Worm (Caenorhabditis elegans): Measurements from ENCODE around the gene R05H10.7.

R05H10.7 gene

ce11 chrII:14832055-14832454, 23.3 kb upstream of the R05H10.7 start:
- TF ChIP-seq ces-1 (GFP tag; optimal IDR thresholded peaks at IDR 0.05) (no peak), nhr-237 (tag; optimal IDR thresholded peaks at IDR 0.05) (no peak), nhr-76 (tag; optimal IDR thresholded peaks at IDR 0.05) (no peak), elt-1 (tag; optimal IDR thresholded peaks at IDR 0.05; ENCODE audit: borderline replicate concordance, insufficient read depth) (no peak), flh-1 (GFP tag; optimal IDR thresholded peaks at IDR 0.05) (no peak), zip-8 (tag; optimal IDR thresholded peaks at IDR 0.05) (no peak)

- TF ChIP-seq mls-2 (tag; optimal IDR thresholded peaks at IDR 0.05) (no peak), ces-1 (GFP tag; optimal IDR thresholded peaks at IDR 0.05) (no peak), hlh-1 (tag; optimal IDR thresholded peaks at IDR 0.05) (no peak), nhr-28 (tag; optimal IDR thresholded peaks at IDR 0.05) (no peak), unc-39 (tag; optimal IDR thresholded peaks at IDR 0.05) (no peak), drap-1 (GFP tag; optimal IDR thresholded peaks at IDR 0.05) (no peak), blmp-1 (tag; optimal IDR thresholded peaks at IDR 0.05) (no peak), ceh-83 (GFP tag; optimal IDR thresholded peaks at IDR 0.05) (no peak), sem-2 (GFP tag; optimal IDR thresholded peaks at IDR 0.05) (no peak), flh-1 (GFP tag; optimal IDR thresholded peaks at IDR 0.05) (no peak), nhr-12 (tag; optimal IDR thresholded peaks at IDR 0.05) (no peak), zip-8 (tag; optimal IDR thresholded peaks at IDR 0.05) (no peak), nhr-76 (tag; optimal IDR thresholded peaks at IDR 0.05) (no peak), unc-62 (GFP tag; optimal IDR thresholded peaks at IDR 0.05) (no peak), nhr-2 (tag; optimal IDR thresholded peaks at IDR 0.05) (no peak), ceh-43 (GFP tag; optimal IDR thresholded peaks at IDR 0.05) (no peak)
Observed at ce11 chrII:14838596-14839215, 16.6 kb upstream of the R05H10.7 start.

- TF ChIP-seq lsy-2 (tag; optimal IDR thresholded peaks at IDR 0.05) (no peak), ceh-39 (tag; optimal IDR thresholded peaks at IDR 0.05) (no peak), snpc-4 (tag; optimal IDR thresholded peaks at IDR 0.05) (no peak), ham-2 (GFP tag; optimal IDR thresholded peaks at IDR 0.05) (no peak), mls-2 (tag; optimal IDR thresholded peaks at IDR 0.05) (no peak), ceh-83 (GFP tag; optimal IDR thresholded peaks at IDR 0.05) (no peak), mab-5 (tag; optimal IDR thresholded peaks at IDR 0.05) (no peak), nhr-2 (tag; optimal IDR thresholded peaks at IDR 0.05) (no peak), lin-13 (tag; optimal IDR thresholded peaks at IDR 0.05) (no peak), unc-62 (GFP tag; optimal IDR thresholded peaks at IDR 0.05) (no peak), ceh-43 (GFP tag; optimal IDR thresholded peaks at IDR 0.05) (no peak), nhr-28 (tag; optimal IDR thresholded peaks at IDR 0.05) (no peak), pha-4 (tag; optimal IDR thresholded peaks at IDR 0.05) (no peak), flh-1 (GFP tag; optimal IDR thresholded peaks at IDR 0.05) (no peak), M03D4.4 (tag; optimal IDR thresholded peaks at IDR 0.05) (no peak), blmp-1 (tag; optimal IDR thresholded peaks at IDR 0.05) (no peak), sptf-1 (tag; optimal IDR thresholded peaks at IDR 0.05) (no peak), ztf-11 (tag; optimal IDR thresholded peaks at IDR 0.05) (no peak)
Observed at ce11 chrII:14841253-14841652, 14.1 kb upstream of the R05H10.7 start.

- TF ChIP-seq M03D4.4 (tag; optimal IDR thresholded peaks at IDR 0.05) (no peak), blmp-1 (tag; optimal IDR thresholded peaks at IDR 0.05) (no peak), ceh-43 (GFP tag; optimal IDR thresholded peaks at IDR 0.05) (no peak), unc-62 (GFP tag; optimal IDR thresholded peaks at IDR 0.05) (no peak), nhr-28 (tag; optimal IDR thresholded peaks at IDR 0.05) (no peak), lin-32 (GFP tag; optimal IDR thresholded peaks at IDR 0.05) (no peak), hlh-1 (tag; optimal IDR thresholded peaks at IDR 0.05) (no peak), cnd-1 (tag; optimal IDR thresholded peaks at IDR 0.05) (no peak), elt-3 (tag; optimal IDR thresholded peaks at IDR 0.05) (no peak), nhr-2 (tag; optimal IDR thresholded peaks at IDR 0.05) (no peak), ceh-39 (tag; optimal IDR thresholded peaks at IDR 0.05) (no peak), nhr-237 (tag; optimal IDR thresholded peaks at IDR 0.05) (no peak), elt-1 (tag; optimal IDR thresholded peaks at IDR 0.05; ENCODE audit: borderline replicate concordance, insufficient read depth) (no peak), bed-3 (GFP tag; optimal IDR thresholded peaks at IDR 0.05) (no peak), tbx-8 (GFP tag; optimal IDR thresholded peaks at IDR 0.05) (no peak), unc-39 (tag; optimal IDR thresholded peaks at IDR 0.05) (no peak), mep-1 (tag; optimal IDR thresholded peaks at IDR 0.05) (no peak), ham-2 (GFP tag; optimal IDR thresholded peaks at IDR 0.05) (no peak), pha-4 (tag; optimal IDR thresholded peaks at IDR 0.05) (no peak), mab-5 (tag; optimal IDR thresholded peaks at IDR 0.05) (no peak)
Observed at ce11 chrII:14843016-14843415, 12.3 kb upstream of the R05H10.7 start, which contains the start of gene cdh-7. cdh-7 (plus strand) TSS chrII:14843229.

Measured in whole organism, mixed stage, embryonic.